Worm (Caenorhabditis elegans): ENCODE data around the gene cku-80.

DNA sequence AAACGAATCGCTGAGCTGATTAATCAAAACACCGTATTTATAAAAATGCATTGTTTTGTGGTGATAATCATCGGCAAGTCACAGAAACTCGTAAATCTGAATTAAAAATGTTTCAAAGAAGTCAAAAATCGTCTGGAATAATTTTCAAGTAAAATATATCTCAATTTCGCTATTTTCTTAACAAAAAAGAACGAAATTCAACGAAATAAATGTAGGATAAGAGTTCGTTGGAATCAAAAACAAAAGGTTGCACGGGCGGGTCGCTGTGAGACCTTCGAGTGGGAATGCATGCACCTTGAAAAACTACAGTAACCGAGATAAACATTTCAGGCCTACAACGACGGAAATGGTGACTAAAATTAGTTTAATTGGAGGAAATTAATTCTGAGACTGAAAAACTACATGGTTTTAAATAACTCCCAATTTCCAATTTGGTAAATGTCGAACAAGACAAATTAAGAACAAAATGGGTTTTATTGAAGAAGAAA lies 14.7 kb downstream of the cku-80 start, which contains the start of gene C28A5.1:
- no peak for TF ChIP-seq eyg-1 (tag; optimal IDR thresholded peaks at IDR 0.05)
- no peak for TF ChIP-seq T23F11.4 (GFP tag; optimal IDR thresholded peaks at IDR 0.05)
- no peak for TF ChIP-seq pha-4 (tag; optimal IDR thresholded peaks at IDR 0.05)
- TF ChIP-seq elt-2 (tag; optimal IDR thresholded peaks at IDR 0.05), result no peak
- no peak for TF ChIP-seq ceh-9 (tag; optimal IDR thresholded peaks at IDR 0.05)
- TF ChIP-seq pag-3 (tag; optimal IDR thresholded peaks at IDR 0.05; ENCODE audit: borderline replicate concordance), result no peak
- no peak for TF ChIP-seq ahr-1 (tag; optimal IDR thresholded peaks at IDR 0.05)
- no peak for TF ChIP-seq nfya-1 (tag; optimal IDR thresholded peaks at IDR 0.05)
- TF ChIP-seq zip-5 (tag; optimal IDR thresholded peaks at IDR 0.05), result no peak
- no peak for TF ChIP-seq F13H6.1 (tag; optimal IDR thresholded peaks at IDR 0.05)
- TF ChIP-seq ama-1 (optimal IDR thresholded peaks at IDR 0.05), result no peak
- TF ChIP-seq ceh-45 (GFP tag; IDR thresholded peaks at IDR 0.05), result no peak
- TF ChIP-seq lin-11 (tag; optimal IDR thresholded peaks at IDR 0.05), result no peak
- no peak for TF ChIP-seq pat-9 (tag; optimal IDR thresholded peaks at IDR 0.05)

All from whole organism, late embryonic.